Fruit fly (Drosophila melanogaster) whole organism, embryonic: Measurements from ENCODE around the gene CG32267.

Source experiments
- Adf1 ChIP-seq: fragments of 200-800 bp; sonication (Bioruptor generic); IDR thresholded peaks from 2 replicates; pipeline ENCODE4 v1.3.6; 2022; ENCODE audit warnings: missing biosample characterization, missing genetic modification characterization
- BtbVII ChIP-seq: fragments of 200-800 bp; sonication (Bioruptor generic); optimal IDR thresholded peaks from 3 replicates; lab custom pipeline; 2017; ENCODE audit warnings: missing biosample characterization, mild to moderate bottlenecking, missing genetic modification characterization
- CG10321 ChIP-seq: fragments of 200-800 bp; sonication (Bioruptor generic); IDR thresholded peaks from 2 replicates; pipeline ENCODE4 v1.3.6; 2022; ENCODE audit warnings: missing biosample characterization, missing genetic modification characterization
- CG11093 ChIP-seq: fragments of 200-800 bp; sonication (Bioruptor generic); IDR thresholded peaks from 3 replicates; pipeline ENCODE4 v1.3.6; 2022; ENCODE audit warnings: missing biosample characterization, missing genetic modification characterization
- CG11695 ChIP-seq: fragments of 200-800 bp; sonication (Bioruptor generic); IDR thresholded peaks from 3 replicates; pipeline ENCODE4 v1.3.6; 2022; ENCODE audit warnings: missing biosample characterization, missing genetic modification characterization
- CG12391 ChIP-seq: fragments of 200-800 bp; sonication (Bioruptor generic); optimal IDR thresholded peaks from 3 replicates; lab custom pipeline; 2018; ENCODE audit warnings: missing biosample characterization, mild to moderate bottlenecking, missing genetic modification characterization, moderate library complexity
- CG13123 ChIP-seq: fragments of 200-800 bp; sonication (Bioruptor generic); optimal IDR thresholded peaks from 2 replicates; lab custom pipeline; 2016; ENCODE audit warnings: missing biosample characterization, missing genetic modification characterization
- CG17359 ChIP-seq: fragments of 200-800 bp; sonication (Bioruptor generic); optimal IDR thresholded peaks from 3 replicates; lab custom pipeline; 2018; ENCODE audit warnings: missing biosample characterization, mild to moderate bottlenecking, missing genetic modification characterization, moderate library complexity
- CG18619 ChIP-seq: fragments of 200-800 bp; sonication (Bioruptor generic); optimal IDR thresholded peaks from 3 replicates; lab custom pipeline; 2017; ENCODE audit warnings: missing biosample characterization, mild to moderate bottlenecking, missing genetic modification characterization
- CG31441 ChIP-seq: fragments of 200-800 bp; sonication (Bioruptor generic); IDR thresholded peaks from 2 replicates; pipeline ENCODE4 v1.3.6; 2022; ENCODE audit warnings: missing biosample characterization, missing genetic modification characterization
- CG32532 ChIP-seq: fragments of 200-800 bp; sonication (Bioruptor generic); IDR thresholded peaks from 2 replicates; pipeline ENCODE4 v1.3.6; 2022; ENCODE audit warnings: missing biosample characterization, missing genetic modification characterization
- CG32772 ChIP-seq: fragments of 200-800 bp; sonication (Bioruptor generic); IDR thresholded peaks from 2 replicates; pipeline ENCODE4 v1.3.6; 2022; ENCODE audit warnings: missing biosample characterization, missing genetic modification characterization
- CG34224 ChIP-seq: fragments of 200-800 bp; sonication (Bioruptor generic); IDR thresholded peaks from 3 replicates; pipeline ENCODE4 v1.3.6; 2022; ENCODE audit warnings: missing biosample characterization, missing genetic modification characterization; ENCODE audit not compliant: partially characterized antibody
- CG34376 ChIP-seq: fragments of 200-800 bp; sonication (Bioruptor generic); optimal IDR thresholded peaks from 2 replicates; lab custom pipeline; 2018; ENCODE audit warnings: missing biosample characterization, mild to moderate bottlenecking, missing genetic modification characterization
- CG3838 ChIP-seq: fragments of 200-800 bp; sonication (Bioruptor generic); optimal IDR thresholded peaks from 3 replicates; lab custom pipeline; 2016; ENCODE audit warnings: missing biosample characterization, missing genetic modification characterization
- CG4360 ChIP-seq: fragments of 200-800 bp; sonication (Bioruptor generic); IDR thresholded peaks from 2 replicates; pipeline ENCODE4 v1.3.6; 2022; ENCODE audit warnings: missing biosample characterization, missing genetic modification characterization
- CG5953 ChIP-seq: fragments of 200-800 bp; sonication (Bioruptor generic); IDR thresholded peaks from 2 replicates; pipeline ENCODE4 v1.3.6; 2022; ENCODE audit warnings: missing biosample characterization, missing genetic modification characterization
- CG6272 ChIP-seq: fragments of 200-800 bp; sonication (Bioruptor generic); IDR thresholded peaks from 2 replicates; pipeline ENCODE4 v1.3.6; 2022; ENCODE audit warnings: missing biosample characterization, missing genetic modification characterization
- CG8765 ChIP-seq: fragments of 200-800 bp; sonication (Bioruptor generic); IDR thresholded peaks from 2 replicates; pipeline ENCODE4 v1.3.6; 2022; ENCODE audit warnings: missing biosample characterization, missing genetic modification characterization
- CG9215 ChIP-seq: fragments of 200-800 bp; sonication (Bioruptor generic); IDR thresholded peaks from 2 replicates; pipeline ENCODE4 v1.3.6; 2022; ENCODE audit warnings: missing biosample characterization, missing genetic modification characterization
- CG9876 ChIP-seq: fragments of 200-800 bp; sonication (Bioruptor generic); optimal IDR thresholded peaks from 2 replicates; lab custom pipeline; 2016; ENCODE audit warnings: missing biosample characterization, missing genetic modification characterization
- CrebB ChIP-seq: fragments of 200-800 bp; sonication (Bioruptor generic); optimal IDR thresholded peaks from 3 replicates; lab custom pipeline; 2018; ENCODE audit warnings: missing biosample characterization, mild to moderate bottlenecking, missing genetic modification characterization
- Ets97D ChIP-seq: fragments of 200-800 bp; sonication (Bioruptor generic); optimal IDR thresholded peaks from 3 replicates; lab custom pipeline; 2016; ENCODE audit warnings: missing biosample characterization, missing genetic modification characterization
- Fer2 ChIP-seq: fragments of 200-800 bp; sonication (Bioruptor generic); optimal IDR thresholded peaks from 2 replicates; lab custom pipeline; 2018; ENCODE audit warnings: missing biosample characterization, mild to moderate bottlenecking, missing genetic modification characterization, moderate library complexity
- Hsf ChIP-seq: fragments of 200-800 bp; sonication (Bioruptor generic); optimal IDR thresholded peaks from 3 replicates; lab custom pipeline; 2016; ENCODE audit warnings: missing biosample characterization, missing genetic modification characterization
- Kr ChIP-seq: fragments of 200-800 bp; sonication (Bioruptor generic); optimal IDR thresholded peaks from 2 replicates; lab custom pipeline; 2017; ENCODE audit warnings: missing biosample characterization, mild to moderate bottlenecking, missing genetic modification characterization
- MBD-R2 ChIP-seq: fragments of 200-800 bp; sonication (Bioruptor generic); IDR thresholded peaks from 2 replicates; pipeline ENCODE4 v1.3.6; 2022; ENCODE audit warnings: missing biosample characterization, missing genetic modification characterization
- MTF-1 ChIP-seq: fragments of 200-800 bp; sonication (Bioruptor generic); optimal IDR thresholded peaks from 2 replicates; lab custom pipeline; 2018; ENCODE audit warnings: missing biosample characterization, mild to moderate bottlenecking, missing genetic modification characterization, borderline replicate concordance
- Nf-YA ChIP-seq: fragments of 200-800 bp; sonication (Bioruptor generic); IDR thresholded peaks from 2 replicates; pipeline ENCODE4 v1.3.6; 2022; ENCODE audit warnings: missing biosample characterization, missing genetic modification characterization
- Six4 ChIP-seq: fragments of 200-800 bp; sonication (Bioruptor generic); optimal IDR thresholded peaks from 2 replicates; lab custom pipeline; 2016; ENCODE audit warnings: missing biosample characterization, missing genetic modification characterization
- TFAM ChIP-seq: fragments of 200-800 bp; sonication (Bioruptor generic); optimal IDR thresholded peaks from 2 replicates; lab custom pipeline; 2017; ENCODE audit warnings: missing biosample characterization, missing genetic modification characterization, inconsistent platforms
- Xrp1 ChIP-seq: fragments of 200-800 bp; sonication (Bioruptor generic); IDR thresholded peaks from 2 replicates; pipeline ENCODE4 v1.3.6; 2022; ENCODE audit warnings: missing biosample characterization, missing genetic modification characterization
- al ChIP-seq: fragments of 200-800 bp; sonication (Bioruptor generic); IDR thresholded peaks from 2 replicates; pipeline ENCODE4 v1.3.6; 2022; ENCODE audit warnings: missing biosample characterization, missing genetic modification characterization
- bigmax ChIP-seq: fragments of 200-800 bp; sonication (Bioruptor generic); optimal IDR thresholded peaks from 2 replicates; lab custom pipeline; 2018; ENCODE audit warnings: missing biosample characterization, mild to moderate bottlenecking, missing genetic modification characterization
- bowl ChIP-seq: fragments of 200-800 bp; sonication (Bioruptor generic); IDR thresholded peaks from 2 replicates; pipeline ENCODE4 v1.3.6; 2022; ENCODE audit warnings: missing biosample characterization, missing genetic modification characterization
- cg ChIP-seq: fragments of 200-800 bp; sonication (Bioruptor generic); optimal IDR thresholded peaks from 3 replicates; lab custom pipeline; 2019; ENCODE audit warnings: missing biosample characterization, mild to moderate bottlenecking, missing genetic modification characterization, moderate library complexity
- crp ChIP-seq, 2 experiments: fragments of 200-800 bp; sonication (Bioruptor generic); optimal IDR thresholded peaks; 2 replicates in 1 of 2; 3 replicates in 1 of 2; lab custom pipeline; 2017; ENCODE audit warnings: missing biosample characterization in 2 of 2, missing genetic modification characterization in 2 of 2, mild to moderate bottlenecking in 1 of 2, moderate library complexity in 1 of 2
- dati ChIP-seq: fragments of 200-800 bp; sonication (Bioruptor generic); IDR thresholded peaks from 2 replicates; pipeline ENCODE4 v1.3.6; 2022; ENCODE audit warnings: missing biosample characterization, missing genetic modification characterization
- en ChIP-seq: fragments of 200-800 bp; sonication (Bioruptor generic); optimal IDR thresholded peaks from 2 replicates; lab custom pipeline; 2016; ENCODE audit warnings: missing biosample characterization, missing genetic modification characterization
- esg ChIP-seq: fragments of 200-800 bp; sonication (Bioruptor generic); conservative IDR thresholded peaks from 2 replicates; pipeline ENCODE4 v1.3.6; 2022; ENCODE audit warnings: missing biosample characterization, missing genetic modification characterization
- fd96Cb ChIP-seq: fragments of 200-800 bp; sonication (Bioruptor generic); optimal IDR thresholded peaks from 2 replicates; lab custom pipeline; 2018; ENCODE audit warnings: missing biosample characterization, mild to moderate bottlenecking, missing genetic modification characterization, moderate library complexity
- ftz-f1 ChIP-seq: fragments of 200-800 bp; sonication (Bioruptor generic); optimal IDR thresholded peaks from 2 replicates; lab custom pipeline; 2016; ENCODE audit warnings: missing biosample characterization, missing genetic modification characterization
- gcm2 ChIP-seq: fragments of 200-800 bp; sonication (Bioruptor generic); optimal IDR thresholded peaks from 2 replicates; lab custom pipeline; 2016; ENCODE audit warnings: missing biosample characterization, missing genetic modification characterization
- h ChIP-seq: fragments of >200 bp; optimal IDR thresholded peaks from 2 replicates; lab custom pipeline; 2017
- mld ChIP-seq: fragments of 200-800 bp; sonication (Bioruptor generic); IDR thresholded peaks from 3 replicates; pipeline ENCODE4 v1.3.6; 2022; ENCODE audit warnings: missing biosample characterization, missing genetic modification characterization; ENCODE audit not compliant: partially characterized antibody
- nmo ChIP-seq: fragments of 200-800 bp; sonication (Bioruptor generic); optimal IDR thresholded peaks from 2 replicates; lab custom pipeline; 2018; ENCODE audit warnings: missing biosample characterization, mild to moderate bottlenecking, missing genetic modification characterization, moderate library complexity
- ranshi ChIP-seq: fragments of 200-800 bp; sonication (Bioruptor generic); IDR thresholded peaks from 2 replicates; pipeline ENCODE4 v1.3.6; 2022; ENCODE audit warnings: missing biosample characterization, missing genetic modification characterization
- sima ChIP-seq: fragments of 200-800 bp; sonication (Bioruptor generic); optimal IDR thresholded peaks from 2 replicates; lab custom pipeline; 2016; ENCODE audit warnings: missing biosample characterization, missing genetic modification characterization
- stc ChIP-seq: fragments of 200-800 bp; sonication (Bioruptor generic); IDR thresholded peaks from 2 replicates; pipeline ENCODE4 v1.3.6; 2022; ENCODE audit warnings: missing biosample characterization, missing genetic modification characterization
- trem ChIP-seq: fragments of 200-800 bp; optimal IDR thresholded peaks from 3 replicates; lab custom pipeline; 2019; ENCODE audit warnings: missing biosample characterization, mild to moderate bottlenecking, missing genetic modification characterization, moderate library complexity
- unpg ChIP-seq: fragments of 200-800 bp; sonication (Bioruptor generic); optimal IDR thresholded peaks from 3 replicates; lab custom pipeline; 2018; ENCODE audit warnings: missing biosample characterization, mild to moderate bottlenecking, missing genetic modification characterization, moderate library complexity
- z ChIP-seq: fragments of 200-800 bp; sonication (Bioruptor generic); IDR thresholded peaks from 3 replicates; pipeline ENCODE4 v1.3.6; 2022; ENCODE audit warnings: missing biosample characterization, missing genetic modification characterization

CG32267 gene

dm6 chr3L:3472786-3473185 lies 873 bp upstream of the CG32267 start (continued):
- TF ChIP-seq ranshi (GFP tag; lab: Robert Waterston, UW) = peak; percentile 82
- no peak for TF ChIP-seq dati
- peak; percentile 78 for TF ChIP-seq CG18619
- no peak for TF ChIP-seq Nf-YA (GFP tag; lab: Robert Waterston, UW)
- TF ChIP-seq TFAM (GFP tag; lab: Kevin White, UChicago) = no peak
- peak; percentile 77 for TF ChIP-seq Xrp1 (GFP tag; lab: Robert Waterston, UW)
- no peak for TF ChIP-seq crp (GFP tag; optimal IDR thresholded peaks at IDR 0.05; lab: Kevin White, UChicago)
- TF ChIP-seq CG12391 (tag; lab: Kevin White, UChicago) = peak; percentile 76
- peak; percentile 48; the same call in 1 of the 2 replicates for TF ChIP-seq CG8765 (GFP tag; lab: Robert Waterston, UW)
- TF ChIP-seq Fer2 (tag; lab: Kevin White, UChicago) = peak; percentile 72
- TF ChIP-seq gcm2 (GFP tag; lab: Kevin White, UChicago) = no peak
- TF ChIP-seq h = no peak
- peak; percentile 62 for TF ChIP-seq esg (GFP tag; lab: Robert Waterston, UW)
- TF ChIP-seq z (GFP tag; lab: Robert Waterston, UW) = no peak
- TF ChIP-seq CG34224 (GFP tag; lab: Robert Waterston, UW) = no peak
- TF ChIP-seq Ets97D (GFP tag; lab: Kevin White, UChicago) = peak; percentile 18
- peak; percentile 75 for TF ChIP-seq CG17359 (tag; lab: Kevin White, UChicago)
- TF ChIP-seq CG10321 (GFP tag; lab: Robert Waterston, UW) = no peak
- TF ChIP-seq stc (GFP tag; lab: Robert Waterston, UW) = peak; percentile 73
- TF ChIP-seq CG5953 = 0 out of 2 replicates have a peak, but pooled peaks have one; percentile 23
- TF ChIP-seq unpg (GFP tag; lab: Kevin White, UChicago) = peak; percentile 81
- peak; percentile 60; the same call in 1 of the 2 replicates for TF ChIP-seq MBD-R2 (GFP tag; lab: Robert Waterston, UW)
- TF ChIP-seq CG11093 (GFP tag; lab: Robert Waterston, UW) = no peak
- peak; percentile 56 for TF ChIP-seq MTF-1 (GFP tag; lab: Kevin White, UChicago)
- TF ChIP-seq CG11695 (GFP tag; lab: Robert Waterston, UW) = peak; percentile 74; the same call in 2 of the 3 replicates
- TF ChIP-seq CG13123 (GFP tag; lab: Kevin White, UChicago) = no peak
- TF ChIP-seq bigmax (GFP tag; lab: Kevin White, UChicago) = no peak
- TF ChIP-seq sima (GFP tag; lab: Kevin White, UChicago) = no peak
- TF ChIP-seq nmo (GFP tag; lab: Kevin White, UChicago) = peak; percentile 32
- no peak for TF ChIP-seq CG6272 (GFP tag; lab: Robert Waterston, UW)
- peak; percentile 69 for TF ChIP-seq CG31441 (GFP tag; lab: Robert Waterston, UW)
- TF ChIP-seq Kr = no peak
- TF ChIP-seq CG34376 = peak; percentile 89
- TF ChIP-seq ftz-f1 (GFP tag; lab: Kevin White, UChicago) = no peak
- peak; percentile 85 for TF ChIP-seq BtbVII (GFP tag; lab: Kevin White, UChicago)
- no peak for TF ChIP-seq CG9876 (GFP tag; lab: Kevin White, UChicago)
- peak; percentile 21 for TF ChIP-seq cg
- peak; percentile 67 for TF ChIP-seq Hsf
- peak; percentile 85 for TF ChIP-seq CG32532 (GFP tag; lab: Robert Waterston, UW)
- peak; percentile 18; the same call in 1 of the 2 replicates for TF ChIP-seq al (GFP tag; lab: Robert Waterston, UW)
- TF ChIP-seq bowl (GFP tag; lab: Robert Waterston, UW) = peak; percentile 44; the same call in 1 of the 2 replicates
- TF ChIP-seq trem = no peak
- peak; percentile 16 for TF ChIP-seq en
- TF ChIP-seq Adf1 (GFP tag; lab: Robert Waterston, UW) = peak; percentile 41; the same call in 1 of the 2 replicates
- no peak for TF ChIP-seq CG4360 (GFP tag; lab: Robert Waterston, UW)
- TF ChIP-seq Six4 = no peak
- TF ChIP-seq CG32772 (GFP tag; lab: Robert Waterston, UW) = 0 out of 2 replicates have a peak, but pooled peaks have one; percentile 11
- peak; percentile 25; the same call in 1 of the 2 replicates for TF ChIP-seq CG9215
- no peak for TF ChIP-seq CG3838 (GFP tag; lab: Kevin White, UChicago)
- TF ChIP-seq CrebB = peak; percentile 81
- TF ChIP-seq mld (GFP tag; lab: Robert Waterston, UW) = no peak
- peak; percentile 54 for TF ChIP-seq fd96Cb (tag; lab: Kevin White, UChicago)
